Worm (Caenorhabditis elegans) whole organism, L4/young adult: ENCODE results near the gene pqn-73.

Experiments used
- W03F9.2 ChIP-seq: fragments of 150-350 bp; optimal IDR thresholded peaks from 2 replicates; lab custom pipeline; 2014; ENCODE audit warnings: missing biosample characterization, missing genetic modification characterization
- dao-5 ChIP-seq: sonication (generic microtip); optimal IDR thresholded peaks from 2 replicates; lab custom pipeline; 2016; ENCODE audit warnings: missing genotype, missing genetic modification characterization, moderate library complexity, missing compliant biosample characterization
- him-1 ChIP-seq: sonication (generic microtip); optimal IDR thresholded peaks from 2 replicates; lab custom pipeline; 2016; ENCODE audit warnings: missing genotype, missing genetic modification reagents, missing genetic modification characterization, missing compliant biosample characterization

- TF ChIP-seq him-1 (tag; lab: Kevin White, UChicago) (no peak), dao-5 (no peak), W03F9.2 (no peak)
Observed at ce11 chrII:8545315-8545714, 4.8 kb downstream of the pqn-73 start, which contains the start of gene decr-1.2.
